Fruit fly (Drosophila melanogaster): ENCODE measurements around the gene CG17192.

- no peak for TF ChIP-seq Pif1B (GFP tag; optimal IDR thresholded peaks at IDR 0.05)
- TF ChIP-seq CG15710 (tag; optimal IDR thresholded peaks at IDR 0.05) = no peak
- TF ChIP-seq CG34367 (tag; optimal IDR thresholded peaks at IDR 0.05) = no peak
- TF ChIP-seq Pif1A (GFP tag; optimal IDR thresholded peaks at IDR 0.05) = no peak
- TF ChIP-seq CG10348 (GFP tag; IDR thresholded peaks at IDR 0.05) = no peak
- TF ChIP-seq D1 (tag; optimal IDR thresholded peaks at IDR 0.05) = no peak
- TF ChIP-seq fd96Ca (GFP tag; IDR thresholded peaks at IDR 0.05) = no peak
Measured at dm6 chr3R:27056152-27056551, 38.1 kb upstream of the CG17192 start.

All from whole organism, pupa.